Worm (Caenorhabditis elegans) whole organism, late embryonic: Measurements from ENCODE around the gene arx-2.

Experiments
- K09A11.1 ChIP-seq: sonication (generic microtip); optimal IDR thresholded peaks from 2 replicates; lab custom pipeline; 2017; ENCODE audit warnings: antibody characterized with exemption, mild to moderate bottlenecking, missing genetic modification characterization, missing compliant biosample characterization; ENCODE audit not compliant: insufficient read depth
- T23F11.4 ChIP-seq: fragments of 200-800 bp; sonication (Bioruptor generic); optimal IDR thresholded peaks from 2 replicates; lab custom pipeline; 2018; ENCODE audit warnings: mild to moderate bottlenecking, missing genetic modification characterization, missing compliant biosample characterization
- ceh-14 ChIP-seq: sonication (generic microtip); optimal IDR thresholded peaks from 2 replicates; lab custom pipeline; 2016; ENCODE audit warnings: missing genotype, missing genetic modification characterization, missing compliant biosample characterization
- ceh-19 ChIP-seq: fragments of 200-800 bp; sonication (Bioruptor generic); optimal IDR thresholded peaks from 2 replicates; lab custom pipeline; 2018; ENCODE audit warnings: mild to moderate bottlenecking, missing genetic modification characterization, missing compliant biosample characterization
- ceh-31 ChIP-seq: sonication (generic microtip); optimal IDR thresholded peaks from 2 replicates; lab custom pipeline; 2016; ENCODE audit warnings: missing genetic modification characterization, missing compliant biosample characterization
- ceh-45 ChIP-seq: fragments of 200-800 bp; sonication (Bioruptor generic); IDR thresholded peaks from 2 replicates; pipeline ENCODE4 v1.3.6; 2022; ENCODE audit warnings: missing genetic modification reagents, missing genetic modification characterization, missing compliant biosample characterization
- ceh-9 ChIP-seq: sonication (generic microtip); optimal IDR thresholded peaks from 2 replicates; lab custom pipeline; 2016; ENCODE audit warnings: mild to moderate bottlenecking, missing genetic modification characterization, inconsistent platforms, missing compliant biosample characterization
- che-1 ChIP-seq: sonication (generic microtip); optimal IDR thresholded peaks from 2 replicates; lab custom pipeline; 2016; ENCODE audit warnings: mild to moderate bottlenecking, missing genetic modification characterization, missing compliant biosample characterization
- elt-2 ChIP-seq: sonication (generic microtip); optimal IDR thresholded peaks from 2 replicates; lab custom pipeline; 2016; ENCODE audit warnings: missing genetic modification reagents, missing genetic modification characterization, missing compliant biosample characterization
- ets-4 ChIP-seq: sonication (generic microtip); optimal IDR thresholded peaks from 2 replicates; lab custom pipeline; 2016; ENCODE audit warnings: missing genetic modification characterization, missing compliant biosample characterization
- fkh-10 ChIP-seq: fragments of 150-350 bp; optimal IDR thresholded peaks from 2 replicates; lab custom pipeline; 2014; ENCODE audit warnings: missing biosample characterization, missing genetic modification reagents, missing genetic modification characterization
- hlh-13 ChIP-seq: fragments of 200-800 bp; sonication (Bioruptor generic); optimal IDR thresholded peaks from 2 replicates; lab custom pipeline; 2018; ENCODE audit warnings: mild to moderate bottlenecking, missing genetic modification characterization, missing compliant biosample characterization
- hlh-30 ChIP-seq: sonication (generic microtip); optimal IDR thresholded peaks from 2 replicates; lab custom pipeline; 2017; ENCODE audit warnings: antibody characterized with exemption, missing genetic modification characterization, missing compliant biosample characterization; ENCODE audit not compliant: insufficient read depth
- hlh-6 ChIP-seq: sonication (generic microtip); optimal IDR thresholded peaks from 2 replicates; lab custom pipeline; 2016; ENCODE audit warnings: missing genotype, missing genetic modification characterization, missing compliant biosample characterization
- lim-6 ChIP-seq: sonication (generic microtip); optimal IDR thresholded peaks from 2 replicates; lab custom pipeline; 2016; ENCODE audit warnings: missing genetic modification characterization, missing compliant biosample characterization
- lin-11 ChIP-seq: fragments of 200-800 bp; sonication (Bioruptor generic); optimal IDR thresholded peaks from 2 replicates; lab custom pipeline; 2018; ENCODE audit warnings: mild to moderate bottlenecking, missing genetic modification characterization, missing compliant biosample characterization
- mec-3 ChIP-seq: sonication (generic microtip); optimal IDR thresholded peaks from 2 replicates; lab custom pipeline; 2016; ENCODE audit warnings: borderline replicate concordance, missing genetic modification characterization, missing compliant biosample characterization
- nfya-1 ChIP-seq: sonication (generic microtip); optimal IDR thresholded peaks from 2 replicates; lab custom pipeline; 2017; ENCODE audit warnings: missing genetic modification characterization, mild to moderate bottlenecking, missing compliant biosample characterization, antibody characterized with exemption, moderate library complexity
- nhr-11 ChIP-seq: fragments of 150-350 bp; optimal IDR thresholded peaks from 2 replicates; lab custom pipeline; 2014; ENCODE audit warnings: missing biosample characterization, missing genetic modification characterization
- pha-2 ChIP-seq: sonication (generic microtip); optimal IDR thresholded peaks from 2 replicates; lab custom pipeline; 2017; ENCODE audit warnings: mild to moderate bottlenecking, missing genetic modification characterization, missing compliant biosample characterization
- ref-2 ChIP-seq: sonication (generic microtip); optimal IDR thresholded peaks from 2 replicates; lab custom pipeline; 2016; ENCODE audit warnings: missing genetic modification characterization, missing compliant biosample characterization
- sox-4 ChIP-seq: sonication (generic microtip); optimal IDR thresholded peaks from 2 replicates; lab custom pipeline; 2017; ENCODE audit warnings: mild to moderate bottlenecking, missing genetic modification characterization, inconsistent platforms, missing compliant biosample characterization
- syd-9 ChIP-seq: sonication (generic microtip); optimal IDR thresholded peaks from 2 replicates; lab custom pipeline; 2016; ENCODE audit warnings: mild to moderate bottlenecking, missing genetic modification characterization, moderate library complexity, missing compliant biosample characterization
- tbx-2 ChIP-seq: sonication (generic microtip); optimal IDR thresholded peaks from 2 replicates; lab custom pipeline; 2016; ENCODE audit warnings: missing genetic modification characterization, missing compliant biosample characterization
- ttx-3 ChIP-seq: sonication (generic microtip); optimal IDR thresholded peaks from 2 replicates; lab custom pipeline; 2016; ENCODE audit warnings: missing genetic modification reagents, missing genetic modification characterization, missing compliant biosample characterization
- unc-3 ChIP-seq, 2 experiments: fragments of 200-800 bp in 1 of 2; sonication (Bioruptor generic) in 1 of 2; sonication (generic microtip) in 1 of 2; conservative IDR thresholded peaks in 1 of 2; optimal IDR thresholded peaks in 1 of 2; 2 replicates each; pipeline versions ENCODE4 v1.3.6 to Lab custom; 2016 to 2022; ENCODE audit warnings: missing compliant biosample characterization in 2 of 2, missing genetic modification characterization in 2 of 2, missing genetic modification reagents in 1 of 2
- unc-42 ChIP-seq: sonication (generic microtip); optimal IDR thresholded peaks from 2 replicates; lab custom pipeline; 2016; ENCODE audit warnings: missing genotype, missing genetic modification characterization, missing compliant biosample characterization
- unc-55 ChIP-seq: sonication (generic microtip); optimal IDR thresholded peaks from 2 replicates; lab custom pipeline; 2017; ENCODE audit warnings: missing biosample characterization, missing genetic modification reagents, missing genetic modification characterization
- zip-5 ChIP-seq: sonication (generic microtip); optimal IDR thresholded peaks from 2 replicates; lab custom pipeline; 2016; ENCODE audit warnings: missing genetic modification characterization, missing compliant biosample characterization
- ztf-16 ChIP-seq: sonication (generic microtip); optimal IDR thresholded peaks from 2 replicates; lab custom pipeline; 2017; ENCODE audit warnings: missing genetic modification characterization, missing compliant biosample characterization

Gene arx-2

DNA sequence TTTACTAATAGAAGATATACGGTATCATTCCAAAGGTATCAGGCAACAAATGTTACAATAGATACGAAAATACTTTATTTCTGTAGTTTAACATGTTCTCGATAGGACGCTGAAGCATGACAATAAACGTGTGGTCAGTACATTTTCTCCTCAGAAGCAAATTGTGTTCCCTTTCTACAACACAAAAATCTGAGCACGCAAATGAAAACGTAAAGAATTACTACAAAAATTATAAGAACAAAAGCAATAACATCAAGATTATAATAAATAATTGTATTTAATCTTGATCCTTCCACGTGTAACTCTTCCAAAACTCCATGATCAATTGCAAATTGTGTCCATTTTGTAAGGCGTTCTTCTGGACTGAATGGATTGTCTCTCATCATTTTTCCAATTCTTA, 41.6 kb upstream of the arx-2 start:
- TF ChIP-seq nfya-1 (tag; lab: Kevin White, UChicago) (no peak), unc-42 (no peak), K09A11.1 (tag; lab: Kevin White, UChicago) (no peak), ets-4 (tag; lab: Kevin White, UChicago) (no peak), hlh-13 (no peak), che-1 (no peak), fkh-10 (GFP tag; lab: Kevin White, UChicago) (no peak), tbx-2 (tag; lab: Kevin White, UChicago) (no peak)
- TF ChIP-seq, all 69 proteins: peak for 0

DNA sequence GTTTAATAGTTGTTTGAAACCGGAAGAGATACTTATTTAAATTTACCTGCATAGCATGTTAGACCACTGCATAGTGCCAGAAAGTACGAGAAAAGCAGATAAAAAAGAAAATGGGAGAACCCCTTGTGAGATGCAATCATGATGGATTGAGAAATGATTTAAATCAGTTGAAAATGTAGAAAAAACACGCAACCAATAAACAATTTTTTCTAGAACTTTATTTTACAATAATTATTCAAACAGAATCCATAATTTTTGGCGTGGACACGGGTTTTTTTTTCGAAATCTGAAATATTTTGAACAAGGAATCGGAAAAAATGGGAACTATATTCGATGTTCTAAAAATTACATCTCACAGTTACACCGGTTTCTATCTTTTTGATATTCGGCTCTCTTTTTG, 41.1 kb upstream of the arx-2 start, which contains the start of gene AC3.12:
Gene AC3.12, minus strand, starts transcription at position 101 of the 400 bp plus-strand sequence.
- no peak for TF ChIP-seq nhr-11 (tag; lab: Kevin White, UChicago)
- no peak for TF ChIP-seq ceh-19 (GFP tag; lab: Kevin White, UChicago)
- no peak for TF ChIP-seq fkh-10 (GFP tag; lab: Kevin White, UChicago)
- no peak for TF ChIP-seq ttx-3 (tag; lab: Kevin White, UChicago)
- no peak for TF ChIP-seq lim-6 (tag; lab: Kevin White, UChicago)
- no peak for TF ChIP-seq mec-3 (tag; lab: Kevin White, UChicago)
- no peak for TF ChIP-seq zip-5 (tag; lab: Kevin White, UChicago)
- TF ChIP-seq sox-4 (tag; lab: Kevin White, UChicago), result no peak
- TF ChIP-seq ztf-16 (tag; lab: Kevin White, UChicago), result no peak
- TF ChIP-seq ceh-45 (GFP tag; lab: Robert Waterston, UW), result no peak
- TF ChIP-seq ceh-9 (tag; lab: Kevin White, UChicago), result no peak
- TF ChIP-seq K09A11.1 (tag; lab: Kevin White, UChicago), result no peak
- no peak for TF ChIP-seq ceh-31 (tag; lab: Kevin White, UChicago)
- TF ChIP-seq, all 69 proteins: peak for 0

DNA sequence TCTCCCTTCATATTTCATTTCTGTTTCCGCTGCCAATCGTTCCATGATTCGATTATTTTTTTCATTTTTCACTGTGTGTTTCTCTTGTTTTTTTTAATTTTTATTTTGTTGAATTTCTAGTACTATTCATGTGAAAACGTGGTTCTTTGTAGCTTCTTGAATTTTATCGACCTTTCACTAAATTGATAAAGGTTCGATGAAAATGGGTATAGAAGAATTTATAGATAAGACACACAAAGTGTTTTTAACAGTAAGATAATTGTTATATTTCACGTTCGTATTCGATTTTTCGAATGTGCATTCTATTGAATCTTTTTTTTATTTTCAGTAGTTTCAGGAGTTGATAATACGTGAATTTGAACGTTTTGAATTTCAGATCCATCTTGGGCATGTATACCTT, 33.8 kb upstream of the arx-2 start, which contains the start of gene ugt-49:
Gene ugt-49, plus strand, starts transcription at position 371 of the 400 bp plus-strand sequence.
- TF ChIP-seq hlh-30 (tag; lab: Kevin White, UChicago) (no peak), zip-5 (tag; lab: Kevin White, UChicago) (no peak), pha-2 (tag; lab: Kevin White, UChicago) (no peak), T23F11.4 (GFP tag; lab: Kevin White, UChicago) (no peak), ceh-14 (tag; lab: Kevin White, UChicago) (no peak), ceh-45 (GFP tag; lab: Robert Waterston, UW) (no peak), fkh-10 (GFP tag; lab: Kevin White, UChicago) (no peak), che-1 (no peak), ceh-9 (tag; lab: Kevin White, UChicago) (no peak), syd-9 (no peak), lin-11 (tag; lab: Kevin White, UChicago) (no peak)

DNA sequence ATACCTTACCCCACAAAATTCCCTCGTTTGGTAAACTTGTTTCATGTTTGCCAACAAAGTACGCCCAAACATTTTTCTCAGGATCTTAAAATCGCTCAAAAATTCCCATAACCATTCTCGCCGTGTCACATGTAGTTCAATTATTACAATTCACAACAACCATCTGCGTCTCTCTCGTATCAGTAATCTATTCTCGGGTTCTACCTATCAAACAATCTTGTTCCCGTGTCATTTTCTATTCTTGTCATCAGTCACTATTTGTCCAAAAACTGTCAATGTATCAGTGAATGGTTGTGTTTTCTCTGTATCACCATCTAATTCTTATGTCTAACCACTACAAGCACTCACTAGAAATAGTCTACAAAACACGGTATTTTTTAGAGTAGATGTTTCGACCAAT, 33.0 kb upstream of the arx-2 start:
- no peak for TF ChIP-seq ceh-19 (GFP tag; lab: Kevin White, UChicago)

DNA sequence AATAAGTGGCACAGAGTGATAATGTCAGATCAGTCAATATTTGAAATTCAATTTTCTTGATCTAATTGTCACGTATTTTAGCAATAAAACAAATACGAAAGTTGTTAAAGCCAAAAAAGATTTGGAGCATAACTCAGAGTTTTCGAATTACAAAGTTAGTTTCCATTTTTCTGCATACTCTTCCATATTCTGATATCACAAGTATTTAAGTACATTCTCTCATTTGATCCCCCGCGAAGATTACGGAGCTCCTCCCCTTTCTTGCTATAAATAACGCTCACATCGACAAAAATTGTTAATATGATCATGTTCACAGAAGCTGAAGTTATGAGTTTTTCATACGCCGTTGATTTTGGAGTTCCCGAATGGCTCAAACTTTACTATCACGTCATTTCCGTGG, 30.1 kb upstream of the arx-2 start, which contains the start of gene sri-20:
Gene sri-20, plus strand, starts transcription at position 301 of the 400 bp plus-strand sequence.
- TF ChIP-seq hlh-6 (tag; lab: Kevin White, UChicago), result no peak
- no peak for TF ChIP-seq unc-55 (GFP tag; lab: Kevin White, UChicago)
- no peak for TF ChIP-seq unc-3 (GFP tag; conservative IDR thresholded peaks at IDR 0.05; lab: Robert Waterston, UW)
- no peak for TF ChIP-seq unc-3 (tag; optimal IDR thresholded peaks at IDR 0.05; lab: Kevin White, UChicago)
- no peak for TF ChIP-seq elt-2
- TF ChIP-seq ref-2 (tag; lab: Kevin White, UChicago), result no peak
